Worm (Caenorhabditis elegans) whole organism, L1 larva: ENCODE results near the gene syp-2.

Experiments
- efl-1 ChIP-seq, 4 experiments: fragments of 150-350 bp; optimal IDR thresholded peaks in 3 of 4; peaks in 1 of 4; 1 replicate in 1 of 4; 2 replicates in 3 of 4; lab custom pipeline; 2014; ENCODE audit warnings: missing biosample characterization in 2 of 4, missing genetic modification characterization in 2 of 4, missing genetic modification reagents in 2 of 4
- hpl-2 ChIP-seq: fragments of 150-350 bp; optimal IDR thresholded peaks from 2 replicates; lab custom pipeline; 2014; ENCODE audit warnings: missing biosample characterization, missing genetic modification reagents, missing genetic modification characterization
- lin-13 ChIP-seq: fragments of 150-350 bp; optimal IDR thresholded peaks from 2 replicates; lab custom pipeline; 2014; ENCODE audit warnings: missing biosample characterization, missing genetic modification reagents, missing genetic modification characterization
- lin-39 ChIP-seq: fragments of 150-350 bp; optimal IDR thresholded peaks from 2 replicates; lab custom pipeline; 2014; ENCODE audit warnings: missing biosample characterization, missing genetic modification reagents, missing genetic modification characterization
- mdl-1 ChIP-seq, 2 experiments: fragments of 150-350 bp; optimal IDR thresholded peaks; 2 replicates each; lab custom pipeline; 2014 to 2017; ENCODE audit warnings: missing biosample characterization in 2 of 2, missing genetic modification characterization in 2 of 2, inconsistent platforms in 1 of 2
- nhr-12 ChIP-seq: sonication (generic microtip); optimal IDR thresholded peaks from 2 replicates; lab custom pipeline; 2017; ENCODE audit warnings: missing biosample characterization, missing genetic modification characterization
- nhr-76 ChIP-seq: sonication (generic microtip); optimal IDR thresholded peaks from 2 replicates; lab custom pipeline; 2017; ENCODE audit warnings: missing biosample characterization, missing genetic modification characterization
- tbx-2 ChIP-seq: sonication (generic microtip); optimal IDR thresholded peaks from 2 replicates; lab custom pipeline; 2016; ENCODE audit warnings: missing genetic modification characterization, missing compliant biosample characterization

DNA sequence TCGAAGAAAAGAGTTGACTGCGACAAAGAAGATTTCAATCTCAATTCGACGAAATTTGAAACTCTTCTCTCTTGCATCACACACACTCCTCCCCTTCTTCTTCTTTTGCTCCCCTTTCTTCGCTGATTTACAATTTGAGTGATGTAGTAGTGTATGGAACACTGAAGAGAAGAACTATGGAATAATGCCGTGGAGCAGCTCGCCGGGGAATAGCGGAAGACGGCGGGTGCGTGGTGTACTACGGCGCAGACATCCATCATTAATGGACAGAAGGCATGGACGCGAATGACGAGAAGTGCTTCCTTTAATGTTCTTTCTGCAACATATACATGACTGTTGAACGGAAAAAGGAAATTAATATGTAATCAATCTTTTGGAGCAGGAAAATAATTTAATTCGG, 46.6 kb downstream of the syp-2 start:
- no peak for TF ChIP-seq nhr-76 (tag; lab: Kevin White, UChicago)
- TF ChIP-seq lin-39 = no peak
- no peak for TF ChIP-seq lin-13 (GFP tag; lab: Kevin White, UChicago)
- TF ChIP-seq mdl-1 (tag; optimal IDR thresholded peaks at IDR 0.05; lab: Kevin White, UChicago) = no peak
- TF ChIP-seq efl-1 (optimal IDR thresholded peaks at IDR 0.05; lab: Kevin White, UChicago) = no peak
- no peak for TF ChIP-seq efl-1 (GFP tag; optimal IDR thresholded peaks at IDR 0.05 in 1 of 2; lab: Kevin White, UChicago)
- TF ChIP-seq hpl-2 (GFP tag; lab: Kevin White, UChicago) = no peak
- no peak for TF ChIP-seq tbx-2
- TF ChIP-seq nhr-12 (tag; lab: Kevin White, UChicago) = no peak
